Fruit fly (Drosophila melanogaster) whole organism, embryonic: ENCODE data around the gene Ac3.

Experiments
- Ada2b ChIP-seq: fragments of 200-800 bp; sonication (Bioruptor generic); IDR thresholded peaks from 2 replicates; pipeline ENCODE4 v1.3.6; 2022; ENCODE audit warnings: missing biosample characterization, missing genetic modification characterization
- CG10147 ChIP-seq: fragments of 200-800 bp; sonication (Bioruptor generic); optimal IDR thresholded peaks from 2 replicates; lab custom pipeline; 2019; ENCODE audit warnings: missing biosample characterization, mild to moderate bottlenecking, missing genetic modification characterization, moderate library complexity
- CG10654 ChIP-seq: fragments of 200-800 bp; sonication (Bioruptor generic); optimal IDR thresholded peaks from 2 replicates; lab custom pipeline; 2016; ENCODE audit warnings: missing biosample characterization, missing genetic modification characterization
- CG12391 ChIP-seq: fragments of 200-800 bp; sonication (Bioruptor generic); optimal IDR thresholded peaks from 3 replicates; lab custom pipeline; 2018; ENCODE audit warnings: missing biosample characterization, mild to moderate bottlenecking, missing genetic modification characterization, moderate library complexity
- CG13775 ChIP-seq: fragments of 200-800 bp; sonication (Bioruptor generic); optimal IDR thresholded peaks from 3 replicates; lab custom pipeline; 2017; ENCODE audit warnings: missing biosample characterization, mild to moderate bottlenecking, missing genetic modification characterization
- CG14014 ChIP-seq: fragments of 200-800 bp; sonication (Bioruptor generic); IDR thresholded peaks from 2 replicates; pipeline ENCODE4 v1.3.6; 2022; ENCODE audit warnings: missing biosample characterization, missing genetic modification characterization
- CG15479 ChIP-seq: fragments of 200-800 bp; sonication (Bioruptor generic); optimal IDR thresholded peaks from 3 replicates; lab custom pipeline; 2019; ENCODE audit warnings: missing biosample characterization, mild to moderate bottlenecking, missing genetic modification characterization, moderate library complexity
- CG16815 ChIP-seq: fragments of 200-800 bp; sonication (Bioruptor generic); optimal IDR thresholded peaks from 3 replicates; lab custom pipeline; 2017; ENCODE audit warnings: missing biosample characterization, mild to moderate bottlenecking, missing genetic modification characterization
- CG1832 ChIP-seq: fragments of 200-800 bp; sonication (Bioruptor generic); optimal IDR thresholded peaks from 2 replicates; lab custom pipeline; 2017; ENCODE audit warnings: missing biosample characterization, mild to moderate bottlenecking, missing genetic modification characterization, inconsistent platforms
- CG32772 ChIP-seq: fragments of 200-800 bp; sonication (Bioruptor generic); IDR thresholded peaks from 2 replicates; pipeline ENCODE4 v1.3.6; 2022; ENCODE audit warnings: missing biosample characterization, missing genetic modification characterization
- CG33557 ChIP-seq: fragments of 200-800 bp; sonication (Bioruptor generic); optimal IDR thresholded peaks from 2 replicates; lab custom pipeline; 2019; ENCODE audit warnings: missing biosample characterization, mild to moderate bottlenecking, missing genetic modification characterization, moderate library complexity
- CG4707 ChIP-seq: fragments of 200-800 bp; sonication (Bioruptor generic); optimal IDR thresholded peaks from 2 replicates; lab custom pipeline; 2018; ENCODE audit warnings: missing biosample characterization, mild to moderate bottlenecking, missing genetic modification characterization, moderate library complexity
- CG4730 ChIP-seq: fragments of 200-800 bp; sonication (Bioruptor generic); IDR thresholded peaks from 2 replicates; pipeline ENCODE4 v1.3.6; 2022; ENCODE audit warnings: missing biosample characterization, missing genetic modification characterization
- CG4854 ChIP-seq: fragments of 200-800 bp; sonication (Bioruptor generic); optimal IDR thresholded peaks from 2 replicates; lab custom pipeline; 2016; ENCODE audit warnings: missing biosample characterization, missing genetic modification characterization, inconsistent platforms
- CG7928 ChIP-seq: fragments of 200-800 bp; sonication (Bioruptor generic); optimal IDR thresholded peaks from 2 replicates; lab custom pipeline; 2017; ENCODE audit warnings: missing biosample characterization, mild to moderate bottlenecking, missing genetic modification characterization
- CG7987 ChIP-seq: fragments of 200-800 bp; sonication (Bioruptor generic); optimal IDR thresholded peaks from 2 replicates; lab custom pipeline; 2018; ENCODE audit warnings: missing biosample characterization, mild to moderate bottlenecking, missing genetic modification characterization, moderate library complexity
- CG9609 ChIP-seq: fragments of 200-800 bp; sonication (Bioruptor generic); optimal IDR thresholded peaks from 3 replicates; lab custom pipeline; 2016; ENCODE audit warnings: missing biosample characterization, missing genetic modification characterization
- CG9932 ChIP-seq: fragments of 200-800 bp; sonication (Bioruptor generic); IDR thresholded peaks from 2 replicates; pipeline ENCODE4 v1.3.6; 2022; ENCODE audit warnings: missing biosample characterization, missing genetic modification characterization
- D19A ChIP-seq: fragments of 200-800 bp; optimal IDR thresholded peaks from 3 replicates; lab custom pipeline; 2019; ENCODE audit warnings: missing biosample characterization, mild to moderate bottlenecking, missing genetic modification characterization, moderate library complexity
- Dad ChIP-seq: fragments of 200-800 bp; sonication (Bioruptor generic); optimal IDR thresholded peaks from 3 replicates; lab custom pipeline; 2016; ENCODE audit warnings: missing biosample characterization, missing genetic modification characterization
- Dbx ChIP-seq: fragments of 200-800 bp; sonication (Bioruptor generic); IDR thresholded peaks from 3 replicates; pipeline ENCODE4 v1.3.6; 2022; ENCODE audit warnings: missing biosample characterization, missing genetic modification characterization
- Dfd ChIP-seq, 2 experiments: fragments of >200 bp; optimal IDR thresholded peaks; 2 replicates each; lab custom pipeline; 2017; ENCODE audit warnings: missing biosample characterization in 2 of 2, missing genetic modification characterization in 2 of 2
- Doc3 ChIP-seq: fragments of 200-800 bp; sonication (Bioruptor generic); IDR thresholded peaks from 3 replicates; pipeline ENCODE4 v1.3.6; 2022; ENCODE audit warnings: missing biosample characterization, missing genetic modification characterization; ENCODE audit not compliant: partially characterized antibody
- Gsc ChIP-seq: fragments of 200-800 bp; sonication (Bioruptor generic); IDR thresholded peaks from 2 replicates; pipeline ENCODE4 v1.3.6; 2022; ENCODE audit warnings: missing biosample characterization, missing genetic modification characterization
- HmgD ChIP-seq: fragments of 200-800 bp; sonication (Bioruptor generic); optimal IDR thresholded peaks from 3 replicates; lab custom pipeline; 2016; ENCODE audit warnings: missing biosample characterization, missing genetic modification characterization
- Hr51 ChIP-seq, 2 experiments: fragments of 200-800 bp; sonication (Bioruptor generic); optimal IDR thresholded peaks; 2 replicates in 1 of 2; 3 replicates in 1 of 2; lab custom pipeline; 2016 to 2018; ENCODE audit warnings: missing biosample characterization in 2 of 2, missing genetic modification characterization in 2 of 2, mild to moderate bottlenecking in 1 of 2, moderate library complexity in 1 of 2
- Hr78 ChIP-seq, 2 experiments: fragments of 200-800 bp in 1 of 2; fragments of >200 bp in 1 of 2; sonication (Bioruptor generic) in 1 of 2; optimal IDR thresholded peaks; 2 replicates each; lab custom pipeline; 2017 to 2019; ENCODE audit warnings: missing biosample characterization in 2 of 2, missing genetic modification characterization in 2 of 2, mild to moderate bottlenecking in 1 of 2, moderate library complexity in 1 of 2
- MESR4 ChIP-seq: fragments of 200-800 bp; sonication (Bioruptor generic); optimal IDR thresholded peaks from 2 replicates; lab custom pipeline; 2018; ENCODE audit warnings: missing biosample characterization, mild to moderate bottlenecking, missing genetic modification characterization, moderate library complexity
- Mes4 ChIP-seq: fragments of 200-800 bp; sonication (Bioruptor generic); optimal IDR thresholded peaks from 2 replicates; lab custom pipeline; 2016; ENCODE audit warnings: missing biosample characterization, missing genetic modification characterization
- Ravus ChIP-seq: fragments of 200-800 bp; sonication (Bioruptor generic); IDR thresholded peaks from 2 replicates; pipeline ENCODE4 v1.3.6; 2022; ENCODE audit warnings: missing biosample characterization, missing genetic modification characterization
- Rfx ChIP-seq: fragments of 200-800 bp; sonication (Bioruptor generic); IDR thresholded peaks from 2 replicates; pipeline ENCODE4 v1.3.6; 2022; ENCODE audit warnings: missing biosample characterization, missing genetic modification characterization
- Scr ChIP-seq: fragments of 200-800 bp; sonication (Bioruptor generic); IDR thresholded peaks from 2 replicates; pipeline ENCODE4 v1.3.6; 2022; ENCODE audit warnings: missing biosample characterization, missing genetic modification characterization; ENCODE audit not compliant: partially characterized antibody
- Sox100B ChIP-seq: fragments of 200-800 bp; sonication (Bioruptor generic); optimal IDR thresholded peaks from 3 replicates; lab custom pipeline; 2018; ENCODE audit warnings: missing biosample characterization, mild to moderate bottlenecking, missing genetic modification characterization
- YL-1 ChIP-seq: fragments of 200-800 bp; sonication (Bioruptor generic); optimal IDR thresholded peaks from 3 replicates; lab custom pipeline; 2017; ENCODE audit warnings: missing biosample characterization, mild to moderate bottlenecking, missing genetic modification characterization
- bab2 ChIP-seq: fragments of 200-800 bp; sonication (Bioruptor generic); optimal IDR thresholded peaks from 2 replicates; lab custom pipeline; 2016; ENCODE audit warnings: missing biosample characterization, missing genetic modification characterization
- cwo ChIP-seq: fragments of 200-800 bp; sonication (Bioruptor generic); optimal IDR thresholded peaks from 3 replicates; lab custom pipeline; 2017; ENCODE audit warnings: missing biosample characterization, missing genetic modification characterization, mild to moderate bottlenecking, moderate library complexity, missing genetic modification reagents
- gro ChIP-seq: fragments of 200-800 bp; sonication (Bioruptor generic); optimal IDR thresholded peaks from 2 replicates; lab custom pipeline; 2016; ENCODE audit warnings: missing biosample characterization, missing genetic modification characterization
- gsb-n ChIP-seq: fragments of 200-800 bp; sonication (Bioruptor generic); optimal IDR thresholded peaks from 3 replicates; lab custom pipeline; 2018; ENCODE audit warnings: missing biosample characterization, mild to moderate bottlenecking, missing genetic modification characterization
- gt ChIP-seq: fragments of 200-800 bp; sonication (Bioruptor generic); IDR thresholded peaks from 2 replicates; pipeline ENCODE4 v1.3.6; 2022; ENCODE audit warnings: missing biosample characterization, missing genetic modification characterization
- ham ChIP-seq: fragments of 200-800 bp; sonication (Bioruptor generic); IDR thresholded peaks from 2 replicates; pipeline ENCODE4 v1.3.6; 2022; ENCODE audit warnings: missing biosample characterization, missing genetic modification characterization
- knrl ChIP-seq: fragments of 200-800 bp; sonication (Bioruptor generic); IDR thresholded peaks from 3 replicates; pipeline ENCODE4 v1.3.6; 2022; ENCODE audit warnings: missing biosample characterization, missing genetic modification characterization; ENCODE audit not compliant: partially characterized antibody
- mirr ChIP-seq: fragments of 200-800 bp; sonication (Bioruptor generic); optimal IDR thresholded peaks from 3 replicates; lab custom pipeline; 2018; ENCODE audit warnings: missing biosample characterization, mild to moderate bottlenecking, missing genetic modification characterization
- pho ChIP-seq: fragments of 200-800 bp; sonication (Bioruptor generic); optimal IDR thresholded peaks from 2 replicates; lab custom pipeline; 2016; ENCODE audit warnings: missing biosample characterization, missing genetic modification characterization
- pita ChIP-seq: fragments of 200-800 bp; sonication (Bioruptor generic); optimal IDR thresholded peaks from 2 replicates; lab custom pipeline; 2017; ENCODE audit warnings: missing biosample characterization, mild to moderate bottlenecking, missing genetic modification characterization
- schlank ChIP-seq: fragments of 200-800 bp; sonication (Bioruptor generic); optimal IDR thresholded peaks from 2 replicates; lab custom pipeline; 2018; ENCODE audit warnings: missing biosample characterization, mild to moderate bottlenecking, missing genetic modification characterization
- sd ChIP-seq: fragments of 200-800 bp; sonication (Bioruptor generic); optimal IDR thresholded peaks from 3 replicates; lab custom pipeline; 2018; ENCODE audit warnings: missing biosample characterization, mild to moderate bottlenecking, missing genetic modification characterization, moderate library complexity
- tup ChIP-seq: fragments of 200-800 bp; sonication (Bioruptor generic); optimal IDR thresholded peaks from 2 replicates; lab custom pipeline; 2016; ENCODE audit warnings: missing biosample characterization, mild to moderate bottlenecking, missing genetic modification characterization, moderate library complexity
- unc-4 ChIP-seq: fragments of 200-800 bp; sonication (Bioruptor generic); IDR thresholded peaks from 2 replicates; pipeline ENCODE4 v1.3.6; 2022; ENCODE audit warnings: missing biosample characterization, missing genetic modification characterization; ENCODE audit not compliant: partially characterized antibody
- unpg ChIP-seq: fragments of 200-800 bp; sonication (Bioruptor generic); optimal IDR thresholded peaks from 3 replicates; lab custom pipeline; 2018; ENCODE audit warnings: missing biosample characterization, mild to moderate bottlenecking, missing genetic modification characterization, moderate library complexity
- zfh1 ChIP-seq: fragments of 200-800 bp; sonication (Bioruptor generic); IDR thresholded peaks from 3 replicates; pipeline ENCODE4 v1.3.6; 2022; ENCODE audit warnings: missing biosample characterization, missing genetic modification characterization

Ac3 gene

DNA sequence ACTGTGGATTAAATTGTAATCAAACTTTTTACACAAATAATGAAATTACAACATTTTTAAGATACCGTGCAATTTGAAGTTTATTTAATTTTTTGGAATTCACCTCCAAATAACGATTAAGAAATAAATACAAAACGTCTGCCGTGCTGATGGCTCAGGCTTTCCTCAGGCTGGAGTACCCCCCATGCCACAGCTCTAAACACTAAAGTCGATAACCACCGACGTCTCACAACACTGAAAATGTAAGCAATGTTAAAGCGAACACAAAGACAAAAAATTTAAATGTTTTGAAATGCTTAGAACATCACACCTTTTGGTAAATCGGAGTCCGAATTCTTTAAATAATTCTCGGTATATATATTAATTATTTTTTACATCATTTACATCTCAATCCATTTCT is 25.0 kb downstream of the Ac3 start (continued):
- TF ChIP-seq mirr (GFP tag; lab: Kevin White, UChicago) (no peak), CG7928 (GFP tag; lab: Kevin White, UChicago) (no peak), CG16815 (GFP tag; lab: Kevin White, UChicago) (peak; percentile 23), CG13775 (GFP tag; lab: Kevin White, UChicago) (peak; percentile 59), MESR4 (GFP tag; lab: Kevin White, UChicago) (no peak), Dfd (GFP tag; optimal IDR thresholded peaks at IDR 0.05; lab: Kevin White, UChicago) (no peak), Rfx (GFP tag; lab: Robert Waterston, UW) (peak; percentile 87), gsb-n (no peak), schlank (tag; lab: Kevin White, UChicago) (no peak), unc-4 (GFP tag; lab: Robert Waterston, UW) (no peak), CG9932 (GFP tag; lab: Robert Waterston, UW) (peak; percentile 76; the same call in 1 of the 2 replicates), pho (GFP tag; lab: Kevin White, UChicago) (peak; percentile 60), gro (peak; percentile 29), CG32772 (GFP tag; lab: Robert Waterston, UW) (no peak; the same call in 1 of the 2 replicates), D19A (peak; percentile 56), pita (GFP tag; lab: Kevin White, UChicago) (no peak), Hr51 (GFP tag; optimal IDR thresholded peaks at IDR 0.05; lab: Kevin White, UChicago) (peak in 1 of 2 experiments; percentile 67), Dad (peak; percentile 22), Gsc (no peak), Doc3 (GFP tag; lab: Robert Waterston, UW) (peak; percentile 48; the same call in 1 of the 3 replicates), Ravus (GFP tag; lab: Robert Waterston, UW) (no peak), zfh1 (GFP tag; lab: Robert Waterston, UW) (peak; percentile 81), CG1832 (GFP tag; lab: Kevin White, UChicago) (no peak), CG33557 (no peak), CG4707 (GFP tag; lab: Kevin White, UChicago) (peak; percentile 15), CG4854 (peak; percentile 53), CG14014 (GFP tag; lab: Robert Waterston, UW) (peak; percentile 66), Hr78 (GFP tag; optimal IDR thresholded peaks at IDR 0.05; lab: Kevin White, UChicago) (no peak), YL-1 (no peak), bab2 (peak; percentile 61), CG9609 (GFP tag; lab: Kevin White, UChicago) (peak; percentile 75), CG12391 (tag; lab: Kevin White, UChicago) (peak; percentile 57), Ada2b (peak; percentile 67), CG7987 (GFP tag; lab: Kevin White, UChicago) (no peak), Scr (GFP tag; lab: Robert Waterston, UW) (peak; percentile 50), ham (GFP tag; lab: Robert Waterston, UW) (no peak), tup (GFP tag; lab: Kevin White, UChicago) (no peak), gt (GFP tag; lab: Robert Waterston, UW) (no peak), knrl (GFP tag; lab: Robert Waterston, UW) (peak; percentile 44; the same call in 2 of the 3 replicates), Sox100B (GFP tag; lab: Kevin White, UChicago) (peak; percentile 35), sd (tag; lab: Kevin White, UChicago) (no peak), HmgD (peak; percentile 38), CG10147 (GFP tag; lab: Kevin White, UChicago) (peak; percentile 8), CG15479 (no peak), unpg (GFP tag; lab: Kevin White, UChicago) (peak; percentile 61), cwo (GFP tag; lab: Kevin White, UChicago) (no peak), CG10654 (GFP tag; lab: Kevin White, UChicago) (peak; percentile 33), Mes4 (GFP tag; lab: Kevin White, UChicago) (peak; percentile 7), Dbx (GFP tag; lab: Robert Waterston, UW) (peak; percentile 73; the same call in 2 of the 3 replicates), CG4730 (no peak; the same call in 1 of the 2 replicates)
